Worm (Caenorhabditis elegans) whole organism, late embryonic: ENCODE results near the gene srw-100.
"Not testable (repeated sequence)": the region's sequence is repeated elsewhere in the genome, so short reads cannot be mapped to it uniquely, and the experiment has no call there.

Experiments used
- ama-1 ChIP-seq: fragments of 150-350 bp; optimal IDR thresholded peaks from 2 replicates; lab custom pipeline; 2014
- dmd-4 ChIP-seq: sonication (generic microtip); optimal IDR thresholded peaks from 2 replicates; lab custom pipeline; 2016; ENCODE audit warnings: borderline replicate concordance, missing genetic modification characterization, missing compliant biosample characterization
- elt-2 ChIP-seq: sonication (generic microtip); optimal IDR thresholded peaks from 2 replicates; lab custom pipeline; 2016; ENCODE audit warnings: missing genetic modification reagents, missing genetic modification characterization, missing compliant biosample characterization
- fkh-10 ChIP-seq: fragments of 150-350 bp; optimal IDR thresholded peaks from 2 replicates; lab custom pipeline; 2014; ENCODE audit warnings: missing biosample characterization, missing genetic modification reagents, missing genetic modification characterization
- gmeb-2 ChIP-seq: sonication (generic microtip); optimal IDR thresholded peaks from 2 replicates; lab custom pipeline; 2016; ENCODE audit warnings: missing genetic modification characterization, inconsistent platforms, missing compliant biosample characterization
- mec-3 ChIP-seq: sonication (generic microtip); optimal IDR thresholded peaks from 2 replicates; lab custom pipeline; 2016; ENCODE audit warnings: borderline replicate concordance, missing genetic modification characterization, missing compliant biosample characterization
- nhr-11 ChIP-seq: fragments of 150-350 bp; optimal IDR thresholded peaks from 2 replicates; lab custom pipeline; 2014; ENCODE audit warnings: missing biosample characterization, missing genetic modification characterization
- odd-2 ChIP-seq: sonication (generic microtip); optimal IDR thresholded peaks from 2 replicates; lab custom pipeline; 2017; ENCODE audit warnings: antibody characterized with exemption, mild to moderate bottlenecking, missing genetic modification characterization, missing compliant biosample characterization
- pha-4 ChIP-seq: fragments of 150-350 bp; optimal IDR thresholded peaks from 2 replicates; lab custom pipeline; 2018; ENCODE audit warnings: missing biosample characterization, missing genetic modification reagents, missing genetic modification characterization
- pqm-1 ChIP-seq: sonication (generic microtip); optimal IDR thresholded peaks from 2 replicates; lab custom pipeline; 2016; ENCODE audit warnings: missing genetic modification characterization, missing compliant biosample characterization
- sdc-2 ChIP-seq: sonication (generic microtip); optimal IDR thresholded peaks from 2 replicates; lab custom pipeline; 2016; ENCODE audit warnings: missing genotype, missing genetic modification characterization, missing compliant biosample characterization
- ztf-16 ChIP-seq: sonication (generic microtip); optimal IDR thresholded peaks from 2 replicates; lab custom pipeline; 2017; ENCODE audit warnings: missing genetic modification characterization, missing compliant biosample characterization

DNA sequence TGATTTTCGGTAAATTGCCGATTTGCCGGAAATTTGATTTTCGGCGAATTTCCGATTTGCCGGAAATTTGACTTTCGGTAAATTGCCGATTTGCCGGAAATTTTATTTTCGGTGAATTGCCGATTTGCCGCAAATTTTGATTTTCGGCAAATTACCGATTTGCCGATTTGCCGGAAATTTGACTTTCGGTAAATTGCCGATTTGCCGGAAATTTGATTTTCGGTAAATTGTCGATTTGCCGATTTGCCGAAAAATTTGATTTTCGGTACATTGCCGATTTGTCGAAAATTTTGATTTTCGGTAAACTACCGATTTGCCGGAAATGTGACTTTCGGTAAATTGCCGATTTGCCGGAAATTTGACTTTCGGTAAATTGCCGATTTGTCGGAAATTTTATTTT, 2.8 kb downstream of the srw-100 start:
- not testable (repeated sequence) for TF ChIP-seq sdc-2 (tag; lab: Kevin White, UChicago); dmd-4 (tag; lab: Kevin White, UChicago); fkh-10 (GFP tag; lab: Kevin White, UChicago); pqm-1; gmeb-2 (tag; lab: Kevin White, UChicago); elt-2 (tag; lab: Kevin White, UChicago); pha-4 (tag; lab: Kevin White, UChicago); ama-1; odd-2 (tag; lab: Kevin White, UChicago); mec-3 (tag; lab: Kevin White, UChicago); ztf-16 (tag; lab: Kevin White, UChicago); nhr-11
